Worm (Caenorhabditis elegans) whole organism, L3 larva: ENCODE measurements around the gene R04F11.3.

ENCODE experiments used
- R02D3.7 ChIP-seq: fragments of 150-350 bp; optimal IDR thresholded peaks from 2 replicates; lab custom pipeline; 2014; ENCODE audit warnings: missing biosample characterization, missing genetic modification characterization
- ZK546.5 ChIP-seq: sonication (generic microtip); optimal IDR thresholded peaks from 2 replicates; lab custom pipeline; 2017; ENCODE audit warnings: missing biosample characterization, missing genetic modification characterization
- aly-2 ChIP-seq: fragments of 150-350 bp; optimal IDR thresholded peaks from 2 replicates; lab custom pipeline; 2014; ENCODE audit warnings: missing biosample characterization, missing genetic modification characterization
- ama-1 ChIP-seq: fragments of 150-350 bp; optimal IDR thresholded peaks from 2 replicates; lab custom pipeline; 2018
- ceh-16 ChIP-seq: sonication (generic microtip); optimal IDR thresholded peaks from 2 replicates; lab custom pipeline; 2017; ENCODE audit warnings: missing biosample characterization, missing genetic modification characterization
- ceh-28 ChIP-seq: fragments of 150-350 bp; optimal IDR thresholded peaks from 2 replicates; lab custom pipeline; 2014; ENCODE audit warnings: missing biosample characterization, missing genetic modification reagents, missing genetic modification characterization
- ceh-82 ChIP-seq: fragments of 150-350 bp; optimal IDR thresholded peaks from 2 replicates; lab custom pipeline; 2014; ENCODE audit warnings: missing biosample characterization, missing genetic modification characterization
- ceh-9 ChIP-seq: sonication (generic microtip); optimal IDR thresholded peaks from 2 replicates; lab custom pipeline; 2018; ENCODE audit warnings: missing biosample characterization, missing genetic modification characterization
- egl-5 ChIP-seq: fragments of 150-350 bp; optimal IDR thresholded peaks from 2 replicates; lab custom pipeline; 2017; ENCODE audit warnings: missing biosample characterization, missing genetic modification reagents, missing genetic modification characterization, inconsistent platforms
- elt-1 ChIP-seq: fragments of 150-350 bp; optimal IDR thresholded peaks from 2 replicates; lab custom pipeline; 2014; ENCODE audit warnings: missing biosample characterization, missing genetic modification characterization
- elt-2 ChIP-seq: sonication (generic microtip); optimal IDR thresholded peaks from 2 replicates; lab custom pipeline; 2016; ENCODE audit warnings: missing genetic modification reagents, mild to moderate bottlenecking, missing genetic modification characterization, missing compliant biosample characterization
- elt-3 ChIP-seq, 3 experiments: fragments of 150-350 bp in 1 of 3; sonication (generic microtip) in 2 of 3; optimal IDR thresholded peaks; 2 replicates in 2 of 3; 4 replicates in 1 of 3; lab custom pipeline; 2014 to 2017; ENCODE audit warnings: missing biosample characterization in 3 of 3, missing genetic modification characterization in 3 of 3
- eor-1 ChIP-seq, 2 experiments: fragments of 150-350 bp; optimal IDR thresholded peaks; 2 replicates each; lab custom pipeline; 2014 to 2018; ENCODE audit warnings: missing biosample characterization in 2 of 2, missing genetic modification characterization in 2 of 2
- fkh-10 ChIP-seq: sonication (generic microtip); optimal IDR thresholded peaks from 2 replicates; lab custom pipeline; 2017; ENCODE audit warnings: missing biosample characterization, missing genetic modification reagents, missing genetic modification characterization
- fkh-2 ChIP-seq: fragments of 150-350 bp; optimal IDR thresholded peaks from 2 replicates; lab custom pipeline; 2014; ENCODE audit warnings: missing biosample characterization, missing genetic modification reagents, missing genetic modification characterization
- fos-1 ChIP-seq: fragments of 150-350 bp; optimal IDR thresholded peaks from 2 replicates; lab custom pipeline; 2014; ENCODE audit warnings: missing biosample characterization, missing genetic modification characterization
- hmg-11 ChIP-seq: sonication (generic microtip); optimal IDR thresholded peaks from 2 replicates; lab custom pipeline; 2016; ENCODE audit warnings: missing genetic modification characterization, missing compliant biosample characterization
- jun-1 ChIP-seq: fragments of 150-350 bp; optimal IDR thresholded peaks from 2 replicates; lab custom pipeline; 2014; ENCODE audit warnings: missing biosample characterization, missing genetic modification reagents, missing genetic modification characterization
- lin-15B ChIP-seq: fragments of 150-350 bp; optimal IDR thresholded peaks from 2 replicates; lab custom pipeline; 2014; ENCODE audit warnings: missing biosample characterization, missing genetic modification characterization
- lin-39 ChIP-seq: fragments of 150-350 bp; optimal IDR thresholded peaks from 2 replicates; lab custom pipeline; 2018; ENCODE audit warnings: missing biosample characterization, missing genetic modification reagents, missing genetic modification characterization
- lsy-12 ChIP-seq: sonication (generic microtip); optimal IDR thresholded peaks from 2 replicates; lab custom pipeline; 2016; ENCODE audit warnings: mild to moderate bottlenecking, missing genetic modification characterization, missing compliant biosample characterization
- mml-1 ChIP-seq: fragments of 150-350 bp; sonication (generic microtip); optimal IDR thresholded peaks from 3 replicates; lab custom pipeline; 2014; ENCODE audit warnings: missing biosample characterization, missing genetic modification characterization
- nfya-1 ChIP-seq: sonication (generic microtip); optimal IDR thresholded peaks from 2 replicates; lab custom pipeline; 2017; ENCODE audit warnings: missing genetic modification characterization, mild to moderate bottlenecking, missing compliant biosample characterization, antibody characterized with exemption, moderate library complexity; ENCODE audit not compliant: insufficient read depth
- nhr-11 ChIP-seq: fragments of 150-350 bp; optimal IDR thresholded peaks from 2 replicates; lab custom pipeline; 2014; ENCODE audit warnings: missing biosample characterization, missing genetic modification characterization
- nhr-23 ChIP-seq: fragments of 150-350 bp; optimal IDR thresholded peaks from 2 replicates; lab custom pipeline; 2014; ENCODE audit warnings: missing biosample characterization, missing genetic modification reagents, missing genetic modification characterization
- nhr-25 ChIP-seq: sonication (generic microtip); optimal IDR thresholded peaks from 2 replicates; lab custom pipeline; 2017; ENCODE audit warnings: missing biosample characterization, missing genetic modification characterization
- nhr-28 ChIP-seq: fragments of 150-350 bp; optimal IDR thresholded peaks from 2 replicates; lab custom pipeline; 2014; ENCODE audit warnings: missing biosample characterization, missing genetic modification characterization
- nhr-43 ChIP-seq: sonication (generic microtip); optimal IDR thresholded peaks from 2 replicates; lab custom pipeline; 2016; ENCODE audit warnings: mild to moderate bottlenecking, missing genetic modification characterization, missing compliant biosample characterization; ENCODE audit not compliant: poor library complexity, severe bottlenecking
- nhr-67 ChIP-seq: fragments of 150-350 bp; optimal IDR thresholded peaks from 2 replicates; lab custom pipeline; 2014; ENCODE audit warnings: missing biosample characterization, missing genetic modification characterization
- pqm-1 ChIP-seq: fragments of 150-350 bp; optimal IDR thresholded peaks from 2 replicates; lab custom pipeline; 2017; ENCODE audit warnings: missing biosample characterization, missing genetic modification characterization, inconsistent platforms
- sea-2 ChIP-seq: fragments of 150-350 bp; sonication (generic microtip); optimal IDR thresholded peaks from 4 replicates; lab custom pipeline; 2014; ENCODE audit warnings: missing biosample characterization, missing genetic modification reagents, missing genetic modification characterization
- skn-1 ChIP-seq: fragments of 150-350 bp; optimal IDR thresholded peaks from 2 replicates; lab custom pipeline; 2014; ENCODE audit warnings: missing biosample characterization, missing genetic modification characterization
- snpc-4 ChIP-seq: fragments of 150-350 bp; optimal IDR thresholded peaks from 2 replicates; lab custom pipeline; 2014; ENCODE audit warnings: missing biosample characterization, missing genetic modification characterization
- unc-39 ChIP-seq: sonication (generic microtip); optimal IDR thresholded peaks from 4 replicates; lab custom pipeline; 2017; ENCODE audit warnings: missing biosample characterization, missing genetic modification characterization
- unc-62 ChIP-seq: fragments of 150-350 bp; sonication (generic microtip); optimal IDR thresholded peaks from 4 replicates; lab custom pipeline; 2014; ENCODE audit warnings: missing biosample characterization, missing genetic modification reagents, missing genetic modification characterization
- zag-1 ChIP-seq: fragments of 150-350 bp; optimal IDR thresholded peaks from 2 replicates; lab custom pipeline; 2014; ENCODE audit warnings: missing biosample characterization, missing genetic modification characterization
- ztf-11 ChIP-seq: fragments of 150-350 bp; optimal IDR thresholded peaks from 2 replicates; lab custom pipeline; 2014; ENCODE audit warnings: missing biosample characterization, missing genetic modification characterization

Gene R04F11.3

ce11 chrV:12334387-12334786 lies 17.4 kb upstream of the R04F11.3 start:
- TF ChIP-seq egl-5 (tag; lab: Kevin White, UChicago) (peak; percentile 78), ceh-16 (tag; lab: Kevin White, UChicago) (no peak)

- peak; percentile 38 for TF ChIP-seq lsy-12 (tag; lab: Kevin White, UChicago)
- TF ChIP-seq lin-39: peak; percentile 43
- TF ChIP-seq nhr-11 (tag; lab: Kevin White, UChicago): no peak
- TF ChIP-seq snpc-4: no peak
- TF ChIP-seq unc-62: no peak
- TF ChIP-seq elt-2: peak; percentile 11
- no peak for TF ChIP-seq ZK546.5
- TF ChIP-seq zag-1 (tag; lab: Kevin White, UChicago): no peak
- TF ChIP-seq ceh-28: no peak
- TF ChIP-seq hmg-11: peak; percentile 61
- peak; percentile 32 for TF ChIP-seq nfya-1 (tag; lab: Kevin White, UChicago)
- no peak for TF ChIP-seq pqm-1 (tag; lab: Kevin White, UChicago)
- no peak for TF ChIP-seq aly-2 (tag; lab: Kevin White, UChicago)
- TF ChIP-seq elt-1 (tag; lab: Kevin White, UChicago): no peak
- TF ChIP-seq R02D3.7 (tag; lab: Kevin White, UChicago): no peak
- no peak for TF ChIP-seq lin-15B (tag; lab: Kevin White, UChicago)
Observed at ce11 chrV:12331820-12332219, 14.8 kb upstream of the R04F11.3 start.

- no peak for TF ChIP-seq nhr-28 (tag; lab: Kevin White, UChicago)
- peak; percentile 57 for TF ChIP-seq elt-1 (tag; lab: Kevin White, UChicago)
- TF ChIP-seq lin-39: no peak
- TF ChIP-seq, all 47 proteins: peak for 1
Observed at ce11 chrV:12329173-12329572, 12.2 kb upstream of the R04F11.3 start.

- TF ChIP-seq lsy-12 (tag; lab: Kevin White, UChicago): no peak
- no peak for TF ChIP-seq ztf-11 (tag; lab: Kevin White, UChicago)
- no peak for TF ChIP-seq mml-1
- peak; percentile 3 for TF ChIP-seq hmg-11
- TF ChIP-seq jun-1 (tag; lab: Kevin White, UChicago): no peak
- TF ChIP-seq nhr-25: no peak
- TF ChIP-seq lin-39: peak; percentile 56
- no peak for TF ChIP-seq eor-1 (tag; optimal IDR thresholded peaks at IDR 0.05; lab: Kevin White, UChicago)
- peak; percentile 22 for TF ChIP-seq nfya-1 (tag; lab: Kevin White, UChicago)
- TF ChIP-seq ceh-16 (tag; lab: Kevin White, UChicago): no peak
Observed at ce11 chrV:12326638-12327037, 9.7 kb upstream of the R04F11.3 start.

ce11 chrV:12320274-12320839 lies 3.4 kb upstream of the R04F11.3 start:
- no peak for TF ChIP-seq lin-15B (tag; lab: Kevin White, UChicago)
- TF ChIP-seq hmg-11: no peak
- TF ChIP-seq skn-1: no peak
- TF ChIP-seq lin-39: no peak
- TF ChIP-seq lsy-12 (tag; lab: Kevin White, UChicago): peak; percentile 29
- TF ChIP-seq pqm-1 (tag; lab: Kevin White, UChicago): no peak
- no peak for TF ChIP-seq elt-1 (tag; lab: Kevin White, UChicago)
- TF ChIP-seq snpc-4: no peak
- peak; percentile 59 for TF ChIP-seq nhr-43 (tag; lab: Kevin White, UChicago)
- no peak for TF ChIP-seq nhr-67 (tag; lab: Kevin White, UChicago)

ce11 chrV:12317894-12318553 lies 1.0 kb upstream of the R04F11.3 start, which contains the start of the genes R04F11.5 and R04F11.2:
Gene R04F11.5, minus strand, starts transcription at chrV:12318019.
Gene R04F11.2, plus strand, starts transcription at chrV:12318381.
- TF ChIP-seq elt-2 (peak; percentile 50), ceh-9 (tag; lab: Kevin White, UChicago) (no peak), nhr-67 (tag; lab: Kevin White, UChicago) (no peak), pqm-1 (tag; lab: Kevin White, UChicago) (no peak), egl-5 (tag; lab: Kevin White, UChicago) (peak; percentile 90), R02D3.7 (tag; lab: Kevin White, UChicago) (peak; percentile 41), lsy-12 (tag; lab: Kevin White, UChicago) (no peak), snpc-4 (peak; percentile 81), lin-15B (tag; lab: Kevin White, UChicago) (peak; percentile 86), nhr-25 (peak; percentile 80), nhr-28 (tag; lab: Kevin White, UChicago) (no peak), elt-1 (tag; lab: Kevin White, UChicago) (peak; percentile 45), mml-1 (no peak), ama-1 (peak; percentile 51), zag-1 (tag; lab: Kevin White, UChicago) (no peak), eor-1 (tag; optimal IDR thresholded peaks at IDR 0.05; lab: Kevin White, UChicago) (peak in 1 of 2 experiments; percentile 4), nhr-23 (tag; lab: Kevin White, UChicago) (no peak), sea-2 (GFP tag; lab: Kevin White, UChicago) (no peak), fos-1 (tag; lab: Kevin White, UChicago) (no peak), lin-39 (peak; percentile 79), aly-2 (tag; lab: Kevin White, UChicago) (no peak), elt-3 (tag; optimal IDR thresholded peaks at IDR 0.05; lab: Kevin White, UChicago) (no peak), fkh-2 (no peak), ceh-82 (tag; lab: Kevin White, UChicago) (no peak), hmg-11 (peak; percentile 85), fkh-10 (GFP tag; lab: Kevin White, UChicago) (no peak), ceh-16 (tag; lab: Kevin White, UChicago) (no peak), unc-39 (no peak), nhr-11 (tag; lab: Kevin White, UChicago) (no peak), jun-1 (tag; lab: Kevin White, UChicago) (no peak)
